Worm (Caenorhabditis elegans) whole organism, L3 larva: ENCODE data around the gene C35C5.9.

Experiments used
- R02D3.7 ChIP-seq: fragments of 150-350 bp; optimal IDR thresholded peaks from 2 replicates; lab custom pipeline; 2014; ENCODE audit warnings: missing biosample characterization, missing genetic modification characterization
- ZK546.5 ChIP-seq: sonication (generic microtip); optimal IDR thresholded peaks from 2 replicates; lab custom pipeline; 2017; ENCODE audit warnings: missing biosample characterization, missing genetic modification characterization
- aly-2 ChIP-seq: fragments of 150-350 bp; optimal IDR thresholded peaks from 2 replicates; lab custom pipeline; 2014; ENCODE audit warnings: missing biosample characterization, missing genetic modification characterization
- ama-1 ChIP-seq: fragments of 150-350 bp; optimal IDR thresholded peaks from 2 replicates; lab custom pipeline; 2018
- ceh-16 ChIP-seq: sonication (generic microtip); optimal IDR thresholded peaks from 2 replicates; lab custom pipeline; 2017; ENCODE audit warnings: missing biosample characterization, missing genetic modification characterization
- ceh-28 ChIP-seq: fragments of 150-350 bp; optimal IDR thresholded peaks from 2 replicates; lab custom pipeline; 2014; ENCODE audit warnings: missing biosample characterization, missing genetic modification reagents, missing genetic modification characterization
- ceh-82 ChIP-seq: fragments of 150-350 bp; optimal IDR thresholded peaks from 2 replicates; lab custom pipeline; 2014; ENCODE audit warnings: missing biosample characterization, missing genetic modification characterization
- ceh-9 ChIP-seq: sonication (generic microtip); optimal IDR thresholded peaks from 2 replicates; lab custom pipeline; 2018; ENCODE audit warnings: missing biosample characterization, missing genetic modification characterization
- daf-12 ChIP-seq: fragments of 150-350 bp; optimal IDR thresholded peaks from 2 replicates; lab custom pipeline; 2014; ENCODE audit warnings: missing biosample characterization, missing genetic modification reagents, missing genetic modification characterization
- egl-27 ChIP-seq: sonication (generic microtip); optimal IDR thresholded peaks from 4 replicates; lab custom pipeline; 2017; ENCODE audit warnings: missing biosample characterization, missing genetic modification reagents, missing genetic modification characterization
- egl-5 ChIP-seq: fragments of 150-350 bp; optimal IDR thresholded peaks from 2 replicates; lab custom pipeline; 2017; ENCODE audit warnings: missing biosample characterization, missing genetic modification reagents, missing genetic modification characterization, inconsistent platforms
- elt-1 ChIP-seq: fragments of 150-350 bp; optimal IDR thresholded peaks from 2 replicates; lab custom pipeline; 2014; ENCODE audit warnings: missing biosample characterization, missing genetic modification characterization
- elt-2 ChIP-seq: sonication (generic microtip); optimal IDR thresholded peaks from 2 replicates; lab custom pipeline; 2016; ENCODE audit warnings: missing genetic modification reagents, mild to moderate bottlenecking, missing genetic modification characterization, missing compliant biosample characterization
- elt-3 ChIP-seq, 3 experiments: fragments of 150-350 bp in 1 of 3; sonication (generic microtip) in 2 of 3; optimal IDR thresholded peaks; 2 replicates in 2 of 3; 4 replicates in 1 of 3; lab custom pipeline; 2014 to 2017; ENCODE audit warnings: missing biosample characterization in 3 of 3, missing genetic modification characterization in 3 of 3
- eor-1 ChIP-seq, 2 experiments: fragments of 150-350 bp; optimal IDR thresholded peaks; 2 replicates each; lab custom pipeline; 2014 to 2018; ENCODE audit warnings: missing biosample characterization in 2 of 2, missing genetic modification characterization in 2 of 2
- fkh-2 ChIP-seq: fragments of 150-350 bp; optimal IDR thresholded peaks from 2 replicates; lab custom pipeline; 2014; ENCODE audit warnings: missing biosample characterization, missing genetic modification reagents, missing genetic modification characterization
- fos-1 ChIP-seq: fragments of 150-350 bp; optimal IDR thresholded peaks from 2 replicates; lab custom pipeline; 2014; ENCODE audit warnings: missing biosample characterization, missing genetic modification characterization
- hmg-11 ChIP-seq: sonication (generic microtip); optimal IDR thresholded peaks from 2 replicates; lab custom pipeline; 2016; ENCODE audit warnings: missing genetic modification characterization, missing compliant biosample characterization
- jun-1 ChIP-seq: fragments of 150-350 bp; optimal IDR thresholded peaks from 2 replicates; lab custom pipeline; 2014; ENCODE audit warnings: missing biosample characterization, missing genetic modification reagents, missing genetic modification characterization
- lin-15B ChIP-seq: fragments of 150-350 bp; optimal IDR thresholded peaks from 2 replicates; lab custom pipeline; 2014; ENCODE audit warnings: missing biosample characterization, missing genetic modification characterization
- lin-39 ChIP-seq: fragments of 150-350 bp; optimal IDR thresholded peaks from 2 replicates; lab custom pipeline; 2018; ENCODE audit warnings: missing biosample characterization, missing genetic modification reagents, missing genetic modification characterization
- lsy-12 ChIP-seq: sonication (generic microtip); optimal IDR thresholded peaks from 2 replicates; lab custom pipeline; 2016; ENCODE audit warnings: mild to moderate bottlenecking, missing genetic modification characterization, missing compliant biosample characterization
- mdl-1 ChIP-seq: fragments of 150-350 bp; optimal IDR thresholded peaks from 2 replicates; lab custom pipeline; 2014; ENCODE audit warnings: missing biosample characterization, missing genetic modification characterization
- mml-1 ChIP-seq: fragments of 150-350 bp; sonication (generic microtip); optimal IDR thresholded peaks from 3 replicates; lab custom pipeline; 2014; ENCODE audit warnings: missing biosample characterization, missing genetic modification characterization
- nfya-1 ChIP-seq: sonication (generic microtip); optimal IDR thresholded peaks from 2 replicates; lab custom pipeline; 2017; ENCODE audit warnings: missing genetic modification characterization, mild to moderate bottlenecking, missing compliant biosample characterization, antibody characterized with exemption, moderate library complexity; ENCODE audit not compliant: insufficient read depth
- nhr-12 ChIP-seq: fragments of 150-350 bp; optimal IDR thresholded peaks from 2 replicates; lab custom pipeline; 2014; ENCODE audit warnings: missing biosample characterization, missing genetic modification characterization
- nhr-23 ChIP-seq: fragments of 150-350 bp; optimal IDR thresholded peaks from 2 replicates; lab custom pipeline; 2014; ENCODE audit warnings: missing biosample characterization, missing genetic modification reagents, missing genetic modification characterization
- nhr-237 ChIP-seq: fragments of 150-350 bp; optimal IDR thresholded peaks from 2 replicates; lab custom pipeline; 2014; ENCODE audit warnings: missing biosample characterization, missing genetic modification characterization
- nhr-25 ChIP-seq: sonication (generic microtip); optimal IDR thresholded peaks from 2 replicates; lab custom pipeline; 2017; ENCODE audit warnings: missing biosample characterization, missing genetic modification characterization
- nhr-43 ChIP-seq: sonication (generic microtip); optimal IDR thresholded peaks from 2 replicates; lab custom pipeline; 2016; ENCODE audit warnings: mild to moderate bottlenecking, missing genetic modification characterization, missing compliant biosample characterization; ENCODE audit not compliant: poor library complexity, severe bottlenecking
- nhr-76 ChIP-seq: fragments of 150-350 bp; sonication (generic microtip); optimal IDR thresholded peaks from 5 replicates; lab custom pipeline; 2014; ENCODE audit warnings: missing biosample characterization, missing genetic modification characterization
- nhr-77 ChIP-seq: fragments of 150-350 bp; optimal IDR thresholded peaks from 2 replicates; lab custom pipeline; 2014; ENCODE audit warnings: missing biosample characterization, missing genetic modification characterization
- pha-4 ChIP-seq: fragments of 150-350 bp; optimal IDR thresholded peaks from 2 replicates; lab custom pipeline; 2014; ENCODE audit warnings: missing biosample characterization, missing genetic modification reagents, missing genetic modification characterization
- pqm-1 ChIP-seq: fragments of 150-350 bp; optimal IDR thresholded peaks from 2 replicates; lab custom pipeline; 2017; ENCODE audit warnings: missing biosample characterization, missing genetic modification characterization, inconsistent platforms
- skn-1 ChIP-seq: fragments of 150-350 bp; optimal IDR thresholded peaks from 2 replicates; lab custom pipeline; 2014; ENCODE audit warnings: missing biosample characterization, missing genetic modification characterization
- snpc-4 ChIP-seq: fragments of 150-350 bp; optimal IDR thresholded peaks from 2 replicates; lab custom pipeline; 2014; ENCODE audit warnings: missing biosample characterization, missing genetic modification characterization
- unc-39 ChIP-seq: sonication (generic microtip); optimal IDR thresholded peaks from 4 replicates; lab custom pipeline; 2017; ENCODE audit warnings: missing biosample characterization, missing genetic modification characterization
- unc-62 ChIP-seq: fragments of 150-350 bp; sonication (generic microtip); optimal IDR thresholded peaks from 4 replicates; lab custom pipeline; 2014; ENCODE audit warnings: missing biosample characterization, missing genetic modification reagents, missing genetic modification characterization
- zag-1 ChIP-seq: fragments of 150-350 bp; optimal IDR thresholded peaks from 2 replicates; lab custom pipeline; 2014; ENCODE audit warnings: missing biosample characterization, missing genetic modification characterization
- ztf-11 ChIP-seq: fragments of 150-350 bp; optimal IDR thresholded peaks from 2 replicates; lab custom pipeline; 2014; ENCODE audit warnings: missing biosample characterization, missing genetic modification characterization
- ztf-4 ChIP-seq: fragments of 150-350 bp; optimal IDR thresholded peaks from 2 replicates; lab custom pipeline; 2014; ENCODE audit warnings: missing biosample characterization, missing genetic modification characterization

Gene C35C5.9

ce11 chrX:11519016-11519509, 17.3 kb upstream of the C35C5.9 start, which contains the start of gene hpo-34:
hpo-34 (minus strand) TSS chrX:11519066.
- TF ChIP-seq ceh-9 (tag; lab: Kevin White, UChicago) (no peak), elt-2 (tag; lab: Kevin White, UChicago) (peak; percentile 96), nhr-76 (no peak), jun-1 (tag; lab: Kevin White, UChicago) (peak; percentile 23), mml-1 (tag; lab: Kevin White, UChicago) (no peak), ztf-4 (tag; lab: Kevin White, UChicago) (no peak), ZK546.5 (tag; lab: Kevin White, UChicago) (no peak), ceh-28 (no peak), mdl-1 (no peak), lin-15B (no peak), fos-1 (tag; lab: Kevin White, UChicago) (peak; percentile 17), pqm-1 (tag; lab: Kevin White, UChicago) (peak; percentile 92), pha-4 (peak; percentile 40), unc-62 (no peak), ztf-11 (tag; lab: Kevin White, UChicago) (no peak), elt-1 (tag; lab: Kevin White, UChicago) (no peak), nhr-23 (tag; lab: Kevin White, UChicago) (no peak)

- TF ChIP-seq ceh-16 (no peak), ceh-82 (tag; lab: Kevin White, UChicago) (peak; percentile 14), aly-2 (tag; lab: Kevin White, UChicago) (no peak), fkh-2 (no peak), ceh-28 (peak; percentile 82), skn-1 (tag; lab: Kevin White, UChicago) (peak; percentile 89), eor-1 (tag; optimal IDR thresholded peaks at IDR 0.05; lab: Kevin White, UChicago) (no peak), nhr-23 (tag; lab: Kevin White, UChicago) (peak; percentile 90), unc-39 (no peak), mml-1 (tag; lab: Kevin White, UChicago) (no peak), nhr-12 (tag; lab: Kevin White, UChicago) (no peak), nhr-237 (tag; lab: Kevin White, UChicago) (no peak), ama-1 (lab: Kevin White, UChicago) (no peak), nhr-25 (tag; lab: Kevin White, UChicago) (peak; percentile 51), ZK546.5 (tag; lab: Kevin White, UChicago) (no peak), elt-3 (tag; optimal IDR thresholded peaks at IDR 0.05; lab: Kevin White, UChicago) (peak in 1 of 3 experiments; percentile 52), lsy-12 (no peak), fos-1 (tag; lab: Kevin White, UChicago) (no peak), unc-62 (no peak), ztf-4 (tag; lab: Kevin White, UChicago) (no peak), nfya-1 (tag; lab: Kevin White, UChicago) (peak; percentile 83), R02D3.7 (tag; lab: Kevin White, UChicago) (peak; percentile 47), egl-27 (tag; lab: Kevin White, UChicago) (peak; percentile 23), hmg-11 (tag; lab: Kevin White, UChicago) (peak; percentile 86), daf-12 (tag; lab: Kevin White, UChicago) (no peak), nhr-77 (tag; lab: Kevin White, UChicago) (peak; percentile 66), mdl-1 (no peak), jun-1 (tag; lab: Kevin White, UChicago) (peak; percentile 84), pqm-1 (tag; lab: Kevin White, UChicago) (peak; percentile 48), egl-5 (tag; lab: Kevin White, UChicago) (peak; percentile 69), zag-1 (no peak), lin-39 (peak; percentile 54), nhr-76 (no peak), lin-15B (no peak), pha-4 (no peak), snpc-4 (tag; lab: Kevin White, UChicago) (no peak), elt-2 (tag; lab: Kevin White, UChicago) (peak; percentile 68), elt-1 (tag; lab: Kevin White, UChicago) (peak; percentile 2), ceh-9 (tag; lab: Kevin White, UChicago) (no peak), nhr-43 (tag; lab: Kevin White, UChicago) (peak; percentile 69)
- TF ChIP-seq, all 47 proteins: peak for 18
Measured at ce11 chrX:11522058-11522757, 14.2 kb upstream of the C35C5.9 start, which contains the start of gene sdc-2. sdc-2 (plus strand) TSS chrX:11522707.
